Worm (Caenorhabditis elegans): ENCODE data around the gene idpp-4.

DNA sequence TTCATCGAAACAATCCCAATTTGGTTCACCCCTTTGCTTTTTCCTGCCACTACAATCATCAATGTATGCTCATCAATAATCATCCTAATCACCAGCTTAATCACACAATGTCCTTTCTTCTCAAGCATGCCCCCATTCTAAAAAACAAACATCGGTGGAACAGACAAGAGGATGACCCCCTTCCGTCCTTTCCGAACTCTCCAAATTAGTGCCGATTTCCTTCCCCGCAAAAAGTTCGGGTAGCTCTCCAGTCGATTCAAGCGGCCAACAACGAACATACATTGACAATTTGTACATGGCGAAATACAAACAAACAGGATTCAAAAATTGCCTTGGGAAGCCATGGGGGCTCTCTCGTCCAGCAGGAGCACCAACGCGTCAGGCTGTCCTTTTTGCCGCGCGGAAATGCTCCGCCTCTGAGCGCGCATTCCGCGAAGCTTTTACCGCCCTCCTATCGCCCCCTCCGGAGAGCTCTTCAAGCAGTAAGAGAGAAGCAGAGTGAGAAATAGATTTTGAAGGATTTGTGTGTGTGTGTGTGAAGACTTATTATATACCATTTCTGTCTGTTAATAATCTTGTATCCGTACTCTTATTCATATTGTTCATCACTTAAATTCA lies 4.5 kb downstream of the idpp-4 start, which contains the start of gene appg-1:
- no peak for TF ChIP-seq nhr-76 (tag; optimal IDR thresholded peaks at IDR 0.05)
- no peak for TF ChIP-seq skn-1 (tag; optimal IDR thresholded peaks at IDR 0.05)
- TF ChIP-seq unc-62 (GFP tag; optimal IDR thresholded peaks at IDR 0.05): no peak
- TF ChIP-seq snpc-4 (tag; optimal IDR thresholded peaks at IDR 0.05): no peak
- TF ChIP-seq mdl-1 (tag; optimal IDR thresholded peaks at IDR 0.05): no peak
- TF ChIP-seq fos-1 (tag; optimal IDR thresholded peaks at IDR 0.05): no peak
- no peak for TF ChIP-seq R02D3.7 (tag; optimal IDR thresholded peaks at IDR 0.05)
